Fruit fly (Drosophila melanogaster): ENCODE results near the gene CG7384.

- TF ChIP-seq Atf-2 (GFP tag; optimal IDR thresholded peaks at IDR 0.05) (no peak), CG8944 (GFP tag; optimal IDR thresholded peaks at IDR 0.05) (no peak), Awh (GFP tag; IDR thresholded peaks at IDR 0.05) (no peak), CG8478 (optimal IDR thresholded peaks at IDR 0.05) (no peak), CG10321 (GFP tag; IDR thresholded peaks at IDR 0.05) (no peak), Rfx (GFP tag; IDR thresholded peaks at IDR 0.05) (no peak), Sin3A (optimal IDR thresholded peaks at IDR 0.05) (no peak), salm (tag; optimal IDR thresholded peaks at IDR 0.05) (no peak), fru (optimal IDR thresholded peaks at IDR 0.05) (no peak), ATbp (GFP tag; optimal IDR thresholded peaks at IDR 0.05) (no peak), NfI (GFP tag; optimal IDR thresholded peaks at IDR 0.05) (no peak), chinmo (GFP tag; IDR thresholded peaks at IDR 0.05; ENCODE audit: partially characterized antibody) (no peak)
Measured at dm6 chr2L:10479859-10480258, 30.4 kb downstream of the CG7384 start.
